Fruit fly (Drosophila melanogaster) whole organism, embryonic: ENCODE results near the gene RpLP1.

Experiments used
- Ada2b ChIP-seq: fragments of 200-800 bp; sonication (Bioruptor generic); IDR thresholded peaks from 2 replicates; pipeline ENCODE4 v1.3.6; 2022; ENCODE audit warnings: missing biosample characterization, missing genetic modification characterization
- Adf1 ChIP-seq: fragments of 200-800 bp; sonication (Bioruptor generic); IDR thresholded peaks from 2 replicates; pipeline ENCODE4 v1.3.6; 2022; ENCODE audit warnings: missing biosample characterization, missing genetic modification characterization
- Aef1 ChIP-seq: fragments of 200-800 bp; sonication (Bioruptor generic); IDR thresholded peaks from 3 replicates; pipeline ENCODE4 v1.3.6; 2022; ENCODE audit warnings: missing biosample characterization, missing genetic modification characterization
- Atf3 ChIP-seq: fragments of 200-800 bp; sonication (Bioruptor generic); optimal IDR thresholded peaks from 3 replicates; lab custom pipeline; 2016; ENCODE audit warnings: missing biosample characterization, missing genetic modification characterization
- C15 ChIP-seq: fragments of 200-800 bp; sonication (Bioruptor generic); IDR thresholded peaks from 3 replicates; pipeline ENCODE4 v1.3.6; 2022; ENCODE audit warnings: missing biosample characterization, missing genetic modification characterization
- CG11093 ChIP-seq: fragments of 200-800 bp; sonication (Bioruptor generic); IDR thresholded peaks from 3 replicates; pipeline ENCODE4 v1.3.6; 2022; ENCODE audit warnings: missing biosample characterization, missing genetic modification characterization
- CG13123 ChIP-seq: fragments of 200-800 bp; sonication (Bioruptor generic); optimal IDR thresholded peaks from 2 replicates; lab custom pipeline; 2016; ENCODE audit warnings: missing biosample characterization, missing genetic modification characterization
- CG1603 ChIP-seq: fragments of 200-800 bp; sonication (Bioruptor generic); optimal IDR thresholded peaks from 2 replicates; lab custom pipeline; 2019; ENCODE audit warnings: missing biosample characterization, mild to moderate bottlenecking, missing genetic modification characterization, moderate library complexity
- CG17361 ChIP-seq: fragments of 200-800 bp; sonication (Bioruptor generic); IDR thresholded peaks from 3 replicates; pipeline ENCODE4 v1.3.6; 2022; ENCODE audit warnings: missing biosample characterization, missing genetic modification characterization
- CG17829 ChIP-seq: fragments of 200-800 bp; optimal IDR thresholded peaks from 2 replicates; lab custom pipeline; 2019; ENCODE audit warnings: missing biosample characterization, mild to moderate bottlenecking, missing genetic modification characterization, moderate library complexity
- CG17912 ChIP-seq: fragments of 200-800 bp; sonication (Bioruptor generic); optimal IDR thresholded peaks from 2 replicates; lab custom pipeline; 2018; ENCODE audit warnings: missing biosample characterization, mild to moderate bottlenecking, missing genetic modification characterization
- CG18599 ChIP-seq: fragments of 200-800 bp; sonication (Bioruptor generic); optimal IDR thresholded peaks from 3 replicates; lab custom pipeline; 2017; ENCODE audit warnings: missing biosample characterization, missing genetic modification characterization, mild to moderate bottlenecking, moderate library complexity, missing genetic modification reagents
- CG30403 ChIP-seq: fragments of 200-800 bp; sonication (Bioruptor generic); optimal IDR thresholded peaks from 3 replicates; lab custom pipeline; 2016; ENCODE audit warnings: missing biosample characterization, missing genetic modification characterization
- CG3163 ChIP-seq: fragments of 200-800 bp; sonication (Bioruptor generic); optimal IDR thresholded peaks from 3 replicates; lab custom pipeline; 2016; ENCODE audit warnings: missing biosample characterization, missing genetic modification characterization
- CG3281 ChIP-seq: fragments of 200-800 bp; sonication (Bioruptor generic); optimal IDR thresholded peaks from 3 replicates; lab custom pipeline; 2017; ENCODE audit warnings: missing biosample characterization, mild to moderate bottlenecking, missing genetic modification characterization
- CG3407 ChIP-seq: fragments of 200-800 bp; sonication (Bioruptor generic); optimal IDR thresholded peaks from 2 replicates; lab custom pipeline; 2018; ENCODE audit warnings: missing biosample characterization, mild to moderate bottlenecking, missing genetic modification characterization
- CG3726 ChIP-seq: fragments of 200-800 bp; sonication (Bioruptor generic); IDR thresholded peaks from 3 replicates; pipeline ENCODE4, ENCODE4 v1.3.6; 2022; ENCODE audit warnings: missing biosample characterization, missing genetic modification characterization
- CG3847 ChIP-seq: fragments of 200-800 bp; sonication (Bioruptor generic); IDR thresholded peaks from 2 replicates; pipeline ENCODE4 v1.3.6; 2022; ENCODE audit warnings: missing biosample characterization, missing genetic modification characterization
- CG7372 ChIP-seq: fragments of 200-800 bp; sonication (Bioruptor generic); IDR thresholded peaks from 2 replicates; pipeline ENCODE4 v1.3.6; 2022; ENCODE audit warnings: missing biosample characterization, missing genetic modification characterization
- Dfd ChIP-seq, 2 experiments: fragments of >200 bp; optimal IDR thresholded peaks; 2 replicates each; lab custom pipeline; 2017; ENCODE audit warnings: missing biosample characterization in 2 of 2, missing genetic modification characterization in 2 of 2
- Dll ChIP-seq: fragments of 200-800 bp; sonication (Bioruptor generic); IDR thresholded peaks from 4 replicates; pipeline ENCODE4 v1.3.6; 2022; ENCODE audit warnings: missing biosample characterization, missing genetic modification characterization; ENCODE audit not compliant: partially characterized antibody
- Doc3 ChIP-seq: fragments of 200-800 bp; sonication (Bioruptor generic); IDR thresholded peaks from 3 replicates; pipeline ENCODE4 v1.3.6; 2022; ENCODE audit warnings: missing biosample characterization, missing genetic modification characterization; ENCODE audit not compliant: partially characterized antibody
- Eip74EF ChIP-seq, 2 experiments: fragments of 200-800 bp in 1 of 2; fragments of >200 bp in 1 of 2; sonication (Bioruptor generic) in 1 of 2; optimal IDR thresholded peaks; 2 replicates each; lab custom pipeline; 2017 to 2019; ENCODE audit warnings: missing biosample characterization in 2 of 2, missing genetic modification characterization in 2 of 2, mild to moderate bottlenecking in 1 of 2, moderate library complexity in 1 of 2
- Fer1 ChIP-seq: fragments of 200-800 bp; sonication (Bioruptor generic); optimal IDR thresholded peaks from 2 replicates; lab custom pipeline; 2017; ENCODE audit warnings: missing biosample characterization, mild to moderate bottlenecking, missing genetic modification characterization
- Gug ChIP-seq: fragments of 200-800 bp; sonication (Bioruptor generic); IDR thresholded peaks from 4 replicates; pipeline ENCODE4 v1.3.6; 2022; ENCODE audit warnings: missing biosample characterization, missing genetic modification characterization
- Hey ChIP-seq: fragments of 200-800 bp; sonication (Bioruptor generic); optimal IDR thresholded peaks from 3 replicates; lab custom pipeline; 2018; ENCODE audit warnings: missing biosample characterization, mild to moderate bottlenecking, missing genetic modification characterization
- HmgD ChIP-seq: fragments of 200-800 bp; sonication (Bioruptor generic); optimal IDR thresholded peaks from 3 replicates; lab custom pipeline; 2016; ENCODE audit warnings: missing biosample characterization, missing genetic modification characterization
- HmgZ ChIP-seq: fragments of 200-800 bp; sonication (Bioruptor generic); optimal IDR thresholded peaks from 2 replicates; lab custom pipeline; 2018; ENCODE audit warnings: missing biosample characterization, mild to moderate bottlenecking, missing genetic modification characterization
- Hr3 ChIP-seq: fragments of 200-800 bp; sonication (Bioruptor generic); optimal IDR thresholded peaks from 3 replicates; lab custom pipeline; 2016; ENCODE audit warnings: missing biosample characterization, missing genetic modification characterization
- Hr39 ChIP-seq: fragments of >200 bp; optimal IDR thresholded peaks from 2 replicates; lab custom pipeline; 2017
- Lpt ChIP-seq: fragments of >200 bp; optimal IDR thresholded peaks from 2 replicates; lab custom pipeline; 2018; ENCODE audit warnings: missing biosample characterization, missing genetic modification characterization
- MTF-1 ChIP-seq: fragments of 200-800 bp; sonication (Bioruptor generic); optimal IDR thresholded peaks from 2 replicates; lab custom pipeline; 2018; ENCODE audit warnings: missing biosample characterization, mild to moderate bottlenecking, missing genetic modification characterization, borderline replicate concordance
- Nf-YA ChIP-seq: fragments of 200-800 bp; sonication (Bioruptor generic); IDR thresholded peaks from 2 replicates; pipeline ENCODE4 v1.3.6; 2022; ENCODE audit warnings: missing biosample characterization, missing genetic modification characterization
- Oaz ChIP-seq: fragments of 200-800 bp; sonication (Bioruptor generic); IDR thresholded peaks from 2 replicates; pipeline ENCODE4 v1.3.6; 2022; ENCODE audit warnings: missing biosample characterization, missing genetic modification characterization
- Oli ChIP-seq: fragments of 200-800 bp; sonication (Bioruptor generic); optimal IDR thresholded peaks from 2 replicates; lab custom pipeline; 2018; ENCODE audit warnings: missing biosample characterization, mild to moderate bottlenecking, missing genetic modification characterization, moderate library complexity
- Ptx1 ChIP-seq: fragments of 200-800 bp; sonication (Bioruptor generic); IDR thresholded peaks from 2 replicates; pipeline ENCODE4 v1.3.6; 2022; ENCODE audit warnings: missing biosample characterization, missing genetic modification characterization
- Six4 ChIP-seq: fragments of 200-800 bp; sonication (Bioruptor generic); optimal IDR thresholded peaks from 2 replicates; lab custom pipeline; 2016; ENCODE audit warnings: missing biosample characterization, missing genetic modification characterization
- Sry-δ ChIP-seq: fragments of 200-800 bp; sonication (Bioruptor generic); optimal IDR thresholded peaks from 2 replicates; lab custom pipeline; 2016; ENCODE audit warnings: missing biosample characterization, missing genetic modification characterization
- Trl ChIP-seq, 3 experiments: fragments of >200 bp in 2 of 3; fragments of 200-800 bp in 1 of 3; sonication (Bioruptor generic) in 1 of 3; optimal IDR thresholded peaks; 2 replicates in 1 of 3; 3 replicates in 2 of 3; lab custom pipeline; 2016 to 2017; ENCODE audit warnings: missing biosample characterization in 1 of 3, missing genetic modification characterization in 1 of 3
- ab ChIP-seq: fragments of 200-800 bp; sonication (Bioruptor generic); optimal IDR thresholded peaks from 2 replicates; lab custom pipeline; 2016; ENCODE audit warnings: missing biosample characterization, missing genetic modification characterization
- abd-A ChIP-seq: fragments of 200-800 bp; sonication (Bioruptor generic); optimal IDR thresholded peaks from 3 replicates; lab custom pipeline; 2019; ENCODE audit warnings: missing biosample characterization, mild to moderate bottlenecking, missing genetic modification characterization, moderate library complexity
- bcd ChIP-seq: fragments of 200-800 bp; sonication (Bioruptor generic); optimal IDR thresholded peaks from 2 replicates; lab custom pipeline; 2017; ENCODE audit warnings: missing biosample characterization, mild to moderate bottlenecking, missing genetic modification characterization
- br ChIP-seq: fragments of >200 bp; optimal IDR thresholded peaks from 2 replicates; lab custom pipeline; 2017
- bsh ChIP-seq, 2 experiments: fragments of 200-800 bp; sonication (Bioruptor generic); optimal IDR thresholded peaks; 2 replicates each; lab custom pipeline; 2017 to 2018; ENCODE audit warnings: mild to moderate bottlenecking in 2 of 2, missing biosample characterization in 2 of 2, missing genetic modification characterization in 2 of 2, moderate library complexity in 1 of 2
- cas ChIP-seq: fragments of 200-800 bp; sonication (Bioruptor generic); IDR thresholded peaks from 2 replicates; pipeline ENCODE4 v1.3.6; 2022; ENCODE audit warnings: missing biosample characterization, missing genetic modification characterization
- pum ChIP-seq: fragments of 200-800 bp; sonication (Bioruptor generic); optimal IDR thresholded peaks from 2 replicates; lab custom pipeline; 2016; ENCODE audit warnings: missing biosample characterization, missing genetic modification characterization
- row ChIP-seq: fragments of 200-800 bp; sonication (Bioruptor generic); IDR thresholded peaks from 3 replicates; pipeline ENCODE4 v1.3.6; 2022; ENCODE audit warnings: missing biosample characterization, missing genetic modification characterization
- sisA ChIP-seq: fragments of 200-800 bp; sonication (Bioruptor generic); IDR thresholded peaks from 2 replicates; pipeline ENCODE4 v1.3.6; 2022; ENCODE audit warnings: missing biosample characterization, missing genetic modification characterization
- zen ChIP-seq: fragments of 200-800 bp; sonication (Bioruptor generic); optimal IDR thresholded peaks from 3 replicates; lab custom pipeline; 2018; ENCODE audit warnings: missing biosample characterization, mild to moderate bottlenecking, missing genetic modification characterization, moderate library complexity
- zfh1 ChIP-seq: fragments of 200-800 bp; sonication (Bioruptor generic); IDR thresholded peaks from 3 replicates; pipeline ENCODE4 v1.3.6; 2022; ENCODE audit warnings: missing biosample characterization, missing genetic modification characterization

Gene RpLP1

dm6 chr2L:430820-431628 is 11.3 kb downstream of the RpLP1 start, which contains the start of gene ex (continued):
- TF ChIP-seq Oaz (GFP tag; lab: Robert Waterston, UW) (no peak), zfh1 (GFP tag; lab: Robert Waterston, UW) (no peak; the same call in 2 of the 3 replicates), zen (tag; lab: Kevin White, UChicago) (no peak), MTF-1 (peak; percentile 79), cas (GFP tag; lab: Robert Waterston, UW) (no peak), Fer1 (GFP tag; lab: Kevin White, UChicago) (peak; percentile 82), CG3281 (GFP tag; lab: Kevin White, UChicago) (peak; percentile 65), CG7372 (GFP tag; lab: Robert Waterston, UW) (no peak), bcd (peak; percentile 41), Eip74EF (GFP tag; optimal IDR thresholded peaks at IDR 0.05; lab: Kevin White, UChicago) (peak in 1 of 2 experiments; percentile 37), br (lab: Kevin White, UChicago) (no peak), Six4 (GFP tag; lab: Kevin White, UChicago) (no peak), CG11093 (GFP tag; lab: Robert Waterston, UW) (no peak), HmgD (GFP tag; lab: Kevin White, UChicago) (peak; percentile 22), CG13123 (GFP tag; lab: Kevin White, UChicago) (peak; percentile 36), CG3726 (GFP tag; lab: Robert Waterston, UW) (no peak), Aef1 (GFP tag; lab: Robert Waterston, UW) (0 out of 3 replicates have a peak, but pooled peaks have one; percentile 33), Trl (optimal IDR thresholded peaks at IDR 0.05; lab: Kevin White, UChicago) (peak; percentile 50 to 56), Trl (GFP tag; optimal IDR thresholded peaks at IDR 0.05; lab: Kevin White, UChicago) (peak; percentile 23), HmgZ (tag; lab: Kevin White, UChicago) (peak; percentile 65), CG3407 (GFP tag; lab: Kevin White, UChicago) (peak; percentile 73), Dll (GFP tag; lab: Robert Waterston, UW) (no peak), C15 (no peak), abd-A (tag; lab: Kevin White, UChicago) (peak; percentile 60), CG3163 (GFP tag; lab: Kevin White, UChicago) (peak; percentile 65), Sry-δ (GFP tag; lab: Kevin White, UChicago) (no peak), CG17912 (GFP tag; lab: Kevin White, UChicago) (peak; percentile 71), Doc3 (no peak), Nf-YA (GFP tag; lab: Robert Waterston, UW) (0 out of 2 replicates have a peak, but pooled peaks have one; percentile 26), sisA (GFP tag; lab: Robert Waterston, UW) (no peak), Atf3 (GFP tag; lab: Kevin White, UChicago) (no peak), Oli (tag; lab: Kevin White, UChicago) (no peak), Gug (no peak), ab (GFP tag; lab: Kevin White, UChicago) (no peak), CG30403 (GFP tag; lab: Kevin White, UChicago) (no peak), CG17829 (tag; lab: Kevin White, UChicago) (peak; percentile 65), CG3847 (no peak), Hr3 (GFP tag; lab: Kevin White, UChicago) (no peak), row (GFP tag; lab: Robert Waterston, UW) (no peak; the same call in 2 of the 3 replicates), Adf1 (GFP tag; lab: Robert Waterston, UW) (no peak; the same call in 1 of the 2 replicates), pum (GFP tag; lab: Kevin White, UChicago) (no peak), Ptx1 (GFP tag; lab: Robert Waterston, UW) (no peak), Ada2b (no peak), CG17361 (GFP tag; lab: Robert Waterston, UW) (no peak), Lpt (GFP tag; lab: Kevin White, UChicago) (no peak), Hey (tag; lab: Kevin White, UChicago) (peak; percentile 73), CG1603 (peak; percentile 22), Hr39 (lab: Kevin White, UChicago) (no peak), bsh (GFP tag; optimal IDR thresholded peaks at IDR 0.05; lab: Kevin White, UChicago) (peak; percentile 63 to 66), CG18599 (GFP tag; lab: Kevin White, UChicago) (peak; percentile 68), Dfd (GFP tag; optimal IDR thresholded peaks at IDR 0.05; lab: Kevin White, UChicago) (no peak)
